Fruit fly (Drosophila melanogaster) whole organism, embryonic: ENCODE results near the gene CG6345.
A peak's percentile ranks its signal among the peaks of the same experiment; 100 is the strongest.

Experiments
- Bgb ChIP-seq: fragments of 200-800 bp; sonication (Bioruptor generic); IDR thresholded peaks from 2 replicates; pipeline ENCODE4 v1.3.6; 2022; ENCODE audit warnings: missing biosample characterization, missing genetic modification characterization; ENCODE audit not compliant: partially characterized antibody
- C15 ChIP-seq: fragments of 200-800 bp; sonication (Bioruptor generic); IDR thresholded peaks from 3 replicates; pipeline ENCODE4 v1.3.6; 2022; ENCODE audit warnings: missing biosample characterization, missing genetic modification characterization
- CG12391 ChIP-seq: fragments of 200-800 bp; sonication (Bioruptor generic); optimal IDR thresholded peaks from 3 replicates; lab custom pipeline; 2018; ENCODE audit warnings: missing biosample characterization, mild to moderate bottlenecking, missing genetic modification characterization, moderate library complexity
- CG12769 ChIP-seq: fragments of 200-800 bp; sonication (Bioruptor generic); optimal IDR thresholded peaks from 2 replicates; lab custom pipeline; 2019; ENCODE audit warnings: missing biosample characterization, mild to moderate bottlenecking, missing genetic modification characterization, moderate library complexity
- CG13123 ChIP-seq: fragments of 200-800 bp; sonication (Bioruptor generic); optimal IDR thresholded peaks from 2 replicates; lab custom pipeline; 2016; ENCODE audit warnings: missing biosample characterization, missing genetic modification characterization
- CG13296 ChIP-seq: fragments of 200-800 bp; sonication (Bioruptor generic); optimal IDR thresholded peaks from 3 replicates; lab custom pipeline; 2018; ENCODE audit warnings: missing biosample characterization, mild to moderate bottlenecking, missing genetic modification characterization
- CG15601 ChIP-seq: fragments of 200-800 bp; sonication (Bioruptor generic); optimal IDR thresholded peaks from 3 replicates; lab custom pipeline; 2019; ENCODE audit warnings: missing biosample characterization, mild to moderate bottlenecking, missing genetic modification characterization, moderate library complexity
- CG17568 ChIP-seq: fragments of 200-800 bp; sonication (Bioruptor generic); optimal IDR thresholded peaks from 2 replicates; lab custom pipeline; 2018; ENCODE audit warnings: missing biosample characterization, mild to moderate bottlenecking, missing genetic modification characterization, moderate library complexity
- CG2875 ChIP-seq: fragments of 200-800 bp; sonication (Bioruptor generic); optimal IDR thresholded peaks from 2 replicates; lab custom pipeline; 2017; ENCODE audit warnings: missing biosample characterization, mild to moderate bottlenecking, missing genetic modification characterization, missing genetic modification reagents
- CG31441 ChIP-seq: fragments of 200-800 bp; sonication (Bioruptor generic); IDR thresholded peaks from 2 replicates; pipeline ENCODE4 v1.3.6; 2022; ENCODE audit warnings: missing biosample characterization, missing genetic modification characterization
- CG3163 ChIP-seq: fragments of 200-800 bp; sonication (Bioruptor generic); optimal IDR thresholded peaks from 3 replicates; lab custom pipeline; 2016; ENCODE audit warnings: missing biosample characterization, missing genetic modification characterization
- CG33213 ChIP-seq: fragments of 200-800 bp; sonication (Bioruptor generic); optimal IDR thresholded peaks from 3 replicates; lab custom pipeline; 2016; ENCODE audit warnings: missing biosample characterization, missing genetic modification characterization
- CG3847 ChIP-seq: fragments of 200-800 bp; sonication (Bioruptor generic); IDR thresholded peaks from 2 replicates; pipeline ENCODE4 v1.3.6; 2022; ENCODE audit warnings: missing biosample characterization, missing genetic modification characterization
- CG4404 ChIP-seq: fragments of 200-800 bp; sonication (Bioruptor generic); IDR thresholded peaks from 2 replicates; pipeline ENCODE4 v1.3.6; 2022; ENCODE audit warnings: missing biosample characterization, missing genetic modification characterization
- CG4820 ChIP-seq: fragments of 200-800 bp; sonication (Bioruptor generic); optimal IDR thresholded peaks from 3 replicates; lab custom pipeline; 2016; ENCODE audit warnings: missing biosample characterization, missing genetic modification characterization
- CG6791 ChIP-seq: fragments of 200-800 bp; sonication (Bioruptor generic); IDR thresholded peaks from 3 replicates; pipeline ENCODE4 v1.3.6; 2022; ENCODE audit warnings: missing biosample characterization, missing genetic modification characterization; ENCODE audit not compliant: partially characterized antibody
- CG7928 ChIP-seq: fragments of 200-800 bp; sonication (Bioruptor generic); optimal IDR thresholded peaks from 2 replicates; lab custom pipeline; 2017; ENCODE audit warnings: missing biosample characterization, mild to moderate bottlenecking, missing genetic modification characterization
- CG7963 ChIP-seq: fragments of 200-800 bp; sonication (Bioruptor generic); IDR thresholded peaks from 3 replicates; pipeline ENCODE4 v1.3.6; 2022; ENCODE audit warnings: missing biosample characterization, missing genetic modification characterization; ENCODE audit not compliant: partially characterized antibody
- CG9727 ChIP-seq: fragments of 200-800 bp; sonication (Bioruptor generic); optimal IDR thresholded peaks from 3 replicates; lab custom pipeline; 2017; ENCODE audit warnings: missing biosample characterization, mild to moderate bottlenecking, missing genetic modification characterization
- CHES-1-like ChIP-seq: fragments of 200-800 bp; sonication (Bioruptor generic); optimal IDR thresholded peaks from 2 replicates; lab custom pipeline; 2016; ENCODE audit warnings: missing biosample characterization, missing genetic modification characterization
- D19A ChIP-seq: fragments of 200-800 bp; optimal IDR thresholded peaks from 3 replicates; lab custom pipeline; 2019; ENCODE audit warnings: missing biosample characterization, mild to moderate bottlenecking, missing genetic modification characterization, moderate library complexity
- Dek ChIP-seq: fragments of 200-800 bp; sonication (Bioruptor generic); optimal IDR thresholded peaks from 3 replicates; lab custom pipeline; 2019; ENCODE audit warnings: missing biosample characterization, mild to moderate bottlenecking, missing genetic modification characterization, moderate library complexity
- Dref ChIP-seq: fragments of 200-800 bp; sonication (Bioruptor generic); IDR thresholded peaks from 2 replicates; pipeline ENCODE4 v1.3.6; 2022; ENCODE audit warnings: missing biosample characterization, missing genetic modification characterization
- Ets97D ChIP-seq: fragments of 200-800 bp; sonication (Bioruptor generic); optimal IDR thresholded peaks from 3 replicates; lab custom pipeline; 2016; ENCODE audit warnings: missing biosample characterization, missing genetic modification characterization
- Fer2 ChIP-seq: fragments of 200-800 bp; sonication (Bioruptor generic); optimal IDR thresholded peaks from 2 replicates; lab custom pipeline; 2018; ENCODE audit warnings: missing biosample characterization, mild to moderate bottlenecking, missing genetic modification characterization, moderate library complexity
- HmgZ ChIP-seq: fragments of 200-800 bp; sonication (Bioruptor generic); optimal IDR thresholded peaks from 2 replicates; lab custom pipeline; 2018; ENCODE audit warnings: missing biosample characterization, mild to moderate bottlenecking, missing genetic modification characterization
- Kr ChIP-seq: fragments of 200-800 bp; sonication (Bioruptor generic); optimal IDR thresholded peaks from 2 replicates; lab custom pipeline; 2017; ENCODE audit warnings: missing biosample characterization, mild to moderate bottlenecking, missing genetic modification characterization
- MBD-R2 ChIP-seq: fragments of 200-800 bp; sonication (Bioruptor generic); IDR thresholded peaks from 2 replicates; pipeline ENCODE4 v1.3.6; 2022; ENCODE audit warnings: missing biosample characterization, missing genetic modification characterization
- Mrtf ChIP-seq: fragments of 200-800 bp; sonication (Bioruptor generic); IDR thresholded peaks from 3 replicates; pipeline ENCODE4 v1.3.6; 2022; ENCODE audit warnings: missing biosample characterization, missing genetic modification characterization
- Ssrp ChIP-seq: fragments of 200-800 bp; sonication (Bioruptor generic); optimal IDR thresholded peaks from 2 replicates; lab custom pipeline; 2018; ENCODE audit warnings: missing biosample characterization, mild to moderate bottlenecking, missing genetic modification characterization, moderate library complexity
- Vsx1 ChIP-seq: fragments of 200-800 bp; sonication (Bioruptor generic); optimal IDR thresholded peaks from 2 replicates; lab custom pipeline; 2017; ENCODE audit warnings: missing biosample characterization, mild to moderate bottlenecking, missing genetic modification characterization, missing genetic modification reagents
- ac ChIP-seq: fragments of 200-800 bp; sonication (Bioruptor generic); optimal IDR thresholded peaks from 3 replicates; lab custom pipeline; 2017; ENCODE audit warnings: missing biosample characterization, mild to moderate bottlenecking, missing genetic modification characterization
- ara ChIP-seq: fragments of 200-800 bp; sonication (Bioruptor generic); IDR thresholded peaks from 2 replicates; pipeline ENCODE4 v1.3.6; 2022; ENCODE audit warnings: missing biosample characterization, missing genetic modification characterization
- bbx ChIP-seq: fragments of 200-800 bp; sonication (Bioruptor generic); IDR thresholded peaks from 2 replicates; pipeline ENCODE4 v1.3.6; 2022; ENCODE audit warnings: missing biosample characterization, missing genetic modification characterization; ENCODE audit not compliant: partially characterized antibody
- crp ChIP-seq, 2 experiments: fragments of 200-800 bp; sonication (Bioruptor generic); optimal IDR thresholded peaks; 2 replicates in 1 of 2; 3 replicates in 1 of 2; lab custom pipeline; 2017; ENCODE audit warnings: missing biosample characterization in 2 of 2, missing genetic modification characterization in 2 of 2, mild to moderate bottlenecking in 1 of 2, moderate library complexity in 1 of 2
- danr ChIP-seq: fragments of 200-800 bp; sonication (Bioruptor generic); IDR thresholded peaks from 2 replicates; pipeline ENCODE4 v1.3.6; 2022; ENCODE audit warnings: missing biosample characterization, missing genetic modification characterization
- dmrt11E ChIP-seq: fragments of 200-800 bp; sonication (Bioruptor generic); optimal IDR thresholded peaks from 3 replicates; lab custom pipeline; 2018; ENCODE audit warnings: missing biosample characterization, mild to moderate bottlenecking, missing genetic modification characterization, moderate library complexity
- en ChIP-seq: fragments of 200-800 bp; sonication (Bioruptor generic); optimal IDR thresholded peaks from 2 replicates; lab custom pipeline; 2016; ENCODE audit warnings: missing biosample characterization, missing genetic modification characterization
- gsb ChIP-seq: fragments of 200-800 bp; sonication (Bioruptor generic); IDR thresholded peaks from 2 replicates; pipeline ENCODE4 v1.3.6; 2022; ENCODE audit warnings: missing biosample characterization, missing genetic modification characterization
- klu ChIP-seq: fragments of 200-800 bp; sonication (Bioruptor generic); IDR thresholded peaks from 2 replicates; pipeline ENCODE4 v1.3.6; 2022; ENCODE audit warnings: missing biosample characterization, missing genetic modification characterization
- kni ChIP-seq: fragments of 200-800 bp; sonication (Bioruptor generic); optimal IDR thresholded peaks from 3 replicates; lab custom pipeline; 2017; ENCODE audit warnings: mild to moderate bottlenecking, missing biosample characterization, missing genetic modification reagents, missing genetic modification characterization
- lilli ChIP-seq: fragments of 200-800 bp; sonication (Bioruptor generic); optimal IDR thresholded peaks from 3 replicates; lab custom pipeline; 2016; ENCODE audit warnings: missing biosample characterization, missing genetic modification characterization
- nmo ChIP-seq: fragments of 200-800 bp; sonication (Bioruptor generic); optimal IDR thresholded peaks from 2 replicates; lab custom pipeline; 2018; ENCODE audit warnings: missing biosample characterization, mild to moderate bottlenecking, missing genetic modification characterization, moderate library complexity
- otp ChIP-seq: fragments of 200-800 bp; sonication (Bioruptor generic); IDR thresholded peaks from 3 replicates; pipeline ENCODE4, ENCODE4 v1.3.6; 2022; ENCODE audit warnings: missing biosample characterization, missing genetic modification characterization
- run ChIP-seq: fragments of 200-800 bp; sonication (Bioruptor generic); optimal IDR thresholded peaks from 3 replicates; lab custom pipeline; 2018; ENCODE audit warnings: missing biosample characterization, mild to moderate bottlenecking, missing genetic modification characterization
- sqz ChIP-seq: fragments of 200-800 bp; sonication (Bioruptor generic); optimal IDR thresholded peaks from 3 replicates; lab custom pipeline; 2018; ENCODE audit warnings: missing biosample characterization, mild to moderate bottlenecking, missing genetic modification characterization
- stc ChIP-seq: fragments of 200-800 bp; sonication (Bioruptor generic); IDR thresholded peaks from 2 replicates; pipeline ENCODE4 v1.3.6; 2022; ENCODE audit warnings: missing biosample characterization, missing genetic modification characterization
- sug ChIP-seq: fragments of 200-800 bp; optimal IDR thresholded peaks from 2 replicates; lab custom pipeline; 2019; ENCODE audit warnings: missing biosample characterization, mild to moderate bottlenecking, missing genetic modification characterization, moderate library complexity
- trem ChIP-seq: fragments of 200-800 bp; optimal IDR thresholded peaks from 3 replicates; lab custom pipeline; 2019; ENCODE audit warnings: missing biosample characterization, mild to moderate bottlenecking, missing genetic modification characterization, moderate library complexity

Gene CG6345

dm6 chr3R:10388128-10389026, 27.5 kb downstream of the CG6345 start, which contains the start of gene cwo (continued):
- TF ChIP-seq CG13296 (peak; percentile 31), en (GFP tag; lab: Kevin White, UChicago) (peak; percentile 3), CG7928 (no peak), bbx (no peak), Kr (GFP tag; lab: Kevin White, UChicago) (no peak), Dek (tag; lab: Kevin White, UChicago) (peak; percentile 4), Mrtf (GFP tag; lab: Robert Waterston, UW) (no peak), C15 (no peak), CG7963 (GFP tag; lab: Robert Waterston, UW) (no peak), otp (no peak), gsb (GFP tag; lab: Robert Waterston, UW) (no peak), HmgZ (no peak), CG9727 (GFP tag; lab: Kevin White, UChicago) (peak; percentile 37), trem (tag; lab: Kevin White, UChicago) (no peak), CG13123 (peak; percentile 12), Vsx1 (GFP tag; lab: Kevin White, UChicago) (peak; percentile 60), kni (GFP tag; lab: Kevin White, UChicago) (peak; percentile 76), dmrt11E (tag; lab: Kevin White, UChicago) (peak; percentile 25), run (tag; lab: Kevin White, UChicago) (no peak), Dref (no peak), D19A (tag; lab: Kevin White, UChicago) (peak; percentile 89), CHES-1-like (GFP tag; lab: Kevin White, UChicago) (peak; percentile 60), nmo (GFP tag; lab: Kevin White, UChicago) (no peak), Ets97D (GFP tag; lab: Kevin White, UChicago) (no peak), stc (GFP tag; lab: Robert Waterston, UW) (no peak), Fer2 (tag; lab: Kevin White, UChicago) (no peak), Bgb (GFP tag; lab: Robert Waterston, UW) (no peak), klu (GFP tag; lab: Robert Waterston, UW) (no peak), crp (GFP tag; optimal IDR thresholded peaks at IDR 0.05; lab: Kevin White, UChicago) (no peak), CG3163 (GFP tag; lab: Kevin White, UChicago) (peak; percentile 28), CG12391 (tag; lab: Kevin White, UChicago) (no peak), CG2875 (GFP tag; lab: Kevin White, UChicago) (peak; percentile 3), CG4404 (no peak), CG6791 (GFP tag; lab: Robert Waterston, UW) (no peak), ac (GFP tag; lab: Kevin White, UChicago) (no peak), sqz (GFP tag; lab: Kevin White, UChicago) (peak; percentile 81), sug (tag; lab: Kevin White, UChicago) (peak; percentile 52), CG12769 (tag; lab: Kevin White, UChicago) (peak; percentile 82), MBD-R2 (no peak), Ssrp (tag; lab: Kevin White, UChicago) (no peak), ara (GFP tag; lab: Robert Waterston, UW) (no peak), CG4820 (GFP tag; lab: Kevin White, UChicago) (no peak), CG15601 (tag; lab: Kevin White, UChicago) (peak; percentile 63), lilli (no peak), CG17568 (GFP tag; lab: Kevin White, UChicago) (peak; percentile 27), CG33213 (GFP tag; lab: Kevin White, UChicago) (no peak), CG31441 (GFP tag; lab: Robert Waterston, UW) (no peak), CG3847 (no peak), danr (GFP tag; lab: Robert Waterston, UW) (no peak)
